Worm (Caenorhabditis elegans): ENCODE measurements around the gene mix-1.

mix-1 gene

ce11 chrII:10824046-10824445 lies at the start of gene mix-1, which contains the start of gene R06F6.12:
mix-1 (plus strand) TSS chrII:10824246.
R06F6.12 (minus strand) TSS chrII:10824081.
- TF ChIP-seq dve-1 (tag; optimal IDR thresholded peaks at IDR 0.05) (peak; percentile 3), odd-2 (tag; optimal IDR thresholded peaks at IDR 0.05) (no peak), pag-3 (tag; optimal IDR thresholded peaks at IDR 0.05; ENCODE audit: borderline replicate concordance) (no peak), nfya-1 (tag; optimal IDR thresholded peaks at IDR 0.05) (peak; percentile 55), lim-6 (tag; optimal IDR thresholded peaks at IDR 0.05) (no peak), ceh-31 (tag; optimal IDR thresholded peaks at IDR 0.05) (peak; percentile 26), hlh-6 (tag; optimal IDR thresholded peaks at IDR 0.05) (no peak), hlh-30 (tag; optimal IDR thresholded peaks at IDR 0.05; ENCODE audit: insufficient read depth) (peak; percentile 44), elt-2 (tag; optimal IDR thresholded peaks at IDR 0.05) (peak; percentile 48)

ce11 chrII:10778026-10778425 lies 46.0 kb upstream of the mix-1 start, which contains the start of gene mpz-1:
mpz-1 (minus strand) TSS chrII:10778126.
- TF ChIP-seq dmd-4 (tag; optimal IDR thresholded peaks at IDR 0.05; ENCODE audit: borderline replicate concordance): no peak
- no peak for TF ChIP-seq Y22D7AL.16 (tag; optimal IDR thresholded peaks at IDR 0.05)
- no peak for TF ChIP-seq sox-2 (GFP tag; IDR thresholded peaks at IDR 0.05)
- no peak for TF ChIP-seq lin-11 (tag; optimal IDR thresholded peaks at IDR 0.05)
- no peak for TF ChIP-seq C08G9.2 (tag; optimal IDR thresholded peaks at IDR 0.05)
- TF ChIP-seq ahr-1 (tag; optimal IDR thresholded peaks at IDR 0.05): no peak
- no peak for TF ChIP-seq ceh-31 (tag; optimal IDR thresholded peaks at IDR 0.05)
- TF ChIP-seq ets-4 (tag; optimal IDR thresholded peaks at IDR 0.05): no peak
- no peak for TF ChIP-seq unc-42 (tag; optimal IDR thresholded peaks at IDR 0.05)
- TF ChIP-seq C38D4.7 (GFP tag; optimal IDR thresholded peaks at IDR 0.05): no peak

DNA sequence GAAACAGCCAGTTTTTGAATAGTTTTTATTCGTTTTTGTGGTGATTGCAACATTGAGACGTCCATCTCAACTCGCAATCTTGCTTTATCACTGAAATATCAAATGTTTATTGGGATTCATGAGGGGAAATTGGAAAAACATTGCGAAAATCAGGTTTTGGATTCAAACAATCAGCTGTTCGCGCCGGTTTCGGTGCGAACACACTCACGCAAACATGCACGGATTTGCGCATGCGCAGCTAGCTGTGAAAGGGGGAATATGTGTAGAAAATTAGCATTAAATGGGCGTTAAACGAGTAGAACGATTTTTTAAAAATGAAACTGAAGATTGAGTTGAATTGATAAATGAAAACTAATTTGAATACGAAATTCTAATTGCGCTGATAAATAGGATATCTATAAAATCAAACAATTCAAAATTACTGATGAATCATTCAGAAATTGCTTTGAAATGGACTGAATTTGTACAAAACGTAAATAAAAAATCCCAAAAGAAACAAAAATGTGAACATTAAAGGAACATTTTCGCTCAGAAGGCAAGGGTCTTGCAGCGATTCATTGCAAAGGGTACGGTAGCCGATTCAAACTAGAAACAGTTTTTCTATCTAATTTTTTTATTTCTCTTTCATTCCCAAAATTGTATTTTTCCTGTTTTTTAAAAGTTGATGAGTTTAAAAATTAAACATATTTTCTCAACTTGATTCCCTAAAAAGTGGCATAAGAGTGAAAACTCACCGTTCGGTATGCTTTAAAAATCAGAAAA lies 40.7 kb upstream of the mix-1 start, which contains the start of gene ect-2:
Gene ect-2, minus strand, starts transcription at position 762 of the 762 bp plus-strand sequence.
- TF ChIP-seq unc-86 (tag; optimal IDR thresholded peaks at IDR 0.05) (no peak), ref-2 (tag; optimal IDR thresholded peaks at IDR 0.05) (peak; percentile 17)

ce11 chrII:10784248-10784647 lies 39.8 kb upstream of the mix-1 start:
- no peak for TF ChIP-seq gmeb-2 (tag; optimal IDR thresholded peaks at IDR 0.05)
- TF ChIP-seq syd-9 (tag; optimal IDR thresholded peaks at IDR 0.05): no peak
- TF ChIP-seq lin-11 (tag; optimal IDR thresholded peaks at IDR 0.05): no peak
- TF ChIP-seq ceh-22 (tag; optimal IDR thresholded peaks at IDR 0.05): no peak
- TF ChIP-seq ceh-31 (tag; optimal IDR thresholded peaks at IDR 0.05): no peak
- no peak for TF ChIP-seq fax-1 (tag; optimal IDR thresholded peaks at IDR 0.05)
- no peak for TF ChIP-seq C38D4.7 (GFP tag; optimal IDR thresholded peaks at IDR 0.05)
- TF ChIP-seq madf-2 (tag; optimal IDR thresholded peaks at IDR 0.05): no peak

ce11 chrII:10784780-10785463 lies 39.1 kb upstream of the mix-1 start, which contains the start of gene cdl-1:
cdl-1 (plus strand) TSS chrII:10785452.
- no peak for TF ChIP-seq npax-4 (tag; optimal IDR thresholded peaks at IDR 0.05)
- TF ChIP-seq hlh-15 (tag; optimal IDR thresholded peaks at IDR 0.05): no peak
- TF ChIP-seq ceh-6 (GFP tag; optimal IDR thresholded peaks at IDR 0.05): no peak
- peak; percentile 4 for TF ChIP-seq elt-2 (tag; optimal IDR thresholded peaks at IDR 0.05)
- TF ChIP-seq pros-1 (tag; optimal IDR thresholded peaks at IDR 0.05): no peak
- TF ChIP-seq hlh-8 (tag; optimal IDR thresholded peaks at IDR 0.05): no peak
- TF ChIP-seq ceh-14 (tag; optimal IDR thresholded peaks at IDR 0.05): no peak
- peak; percentile 47 for TF ChIP-seq ref-2 (tag; optimal IDR thresholded peaks at IDR 0.05)
- TF ChIP-seq syd-9 (tag; optimal IDR thresholded peaks at IDR 0.05): no peak
- TF ChIP-seq ceh-45 (GFP tag; IDR thresholded peaks at IDR 0.05): no peak
- TF ChIP-seq pax-1 (tag; optimal IDR thresholded peaks at IDR 0.05): peak; percentile 68
- no peak for TF ChIP-seq gmeb-2 (tag; optimal IDR thresholded peaks at IDR 0.05)
- no peak for TF ChIP-seq zip-5 (tag; optimal IDR thresholded peaks at IDR 0.05)
- no peak for TF ChIP-seq ceh-18 (tag; optimal IDR thresholded peaks at IDR 0.05)
- TF ChIP-seq rnt-1 (tag; optimal IDR thresholded peaks at IDR 0.05): no peak
- no peak for TF ChIP-seq ceh-30 (tag; optimal IDR thresholded peaks at IDR 0.05)
- TF ChIP-seq K09A11.1 (tag; optimal IDR thresholded peaks at IDR 0.05; ENCODE audit: insufficient read depth): no peak
- no peak for TF ChIP-seq unc-86 (tag; optimal IDR thresholded peaks at IDR 0.05)
- TF ChIP-seq unc-42 (tag; optimal IDR thresholded peaks at IDR 0.05): peak; percentile 22
- TF ChIP-seq hlh-13 (GFP tag; optimal IDR thresholded peaks at IDR 0.05): no peak
- no peak for TF ChIP-seq pqm-1 (tag; optimal IDR thresholded peaks at IDR 0.05)
- TF ChIP-seq unc-3 (GFP tag; conservative IDR thresholded peaks at IDR 0.05): no peak
- TF ChIP-seq unc-3 (tag; optimal IDR thresholded peaks at IDR 0.05): no peak
- TF ChIP-seq sox-2 (GFP tag; IDR thresholded peaks at IDR 0.05): no peak
- no peak for TF ChIP-seq dve-1 (tag; optimal IDR thresholded peaks at IDR 0.05)
